Worm (Caenorhabditis elegans) whole organism, L2 larva: Measurements from ENCODE around the gene B0416.5.
A peak's percentile ranks its signal among the peaks of the same experiment; 100 is the strongest.

Experiments used
- C34F6.9 ChIP-seq: fragments of 150-350 bp; optimal IDR thresholded peaks from 2 replicates; lab custom pipeline; 2014; ENCODE audit warnings: missing biosample characterization, missing genetic modification characterization
- F13H6.1 ChIP-seq: sonication (generic microtip); optimal IDR thresholded peaks from 2 replicates; lab custom pipeline; 2016; ENCODE audit warnings: missing genetic modification characterization, missing compliant biosample characterization
- R02D3.7 ChIP-seq: fragments of 150-350 bp; optimal IDR thresholded peaks from 2 replicates; lab custom pipeline; 2014; ENCODE audit warnings: missing biosample characterization, missing genetic modification characterization
- ZK546.5 ChIP-seq: sonication (generic microtip); optimal IDR thresholded peaks from 2 replicates; lab custom pipeline; 2017; ENCODE audit warnings: missing biosample characterization, missing genetic modification characterization
- alr-1 ChIP-seq: fragments of 150-350 bp; optimal IDR thresholded peaks from 2 replicates; lab custom pipeline; 2014; ENCODE audit warnings: missing biosample characterization, missing genetic modification characterization
- aly-2 ChIP-seq: fragments of 150-350 bp; optimal IDR thresholded peaks from 2 replicates; lab custom pipeline; 2014; ENCODE audit warnings: missing biosample characterization, missing genetic modification characterization
- ama-1 ChIP-seq: fragments of 150-350 bp; optimal IDR thresholded peaks from 2 replicates; lab custom pipeline; 2018; ENCODE audit warnings: inconsistent platforms
- blmp-1 ChIP-seq: sonication (generic microtip); optimal IDR thresholded peaks from 2 replicates; lab custom pipeline; 2017; ENCODE audit warnings: missing genetic modification characterization, mild to moderate bottlenecking, missing compliant biosample characterization, antibody characterized with exemption, moderate library complexity; ENCODE audit not compliant: insufficient read depth
- ceh-16 ChIP-seq: fragments of 150-350 bp; optimal IDR thresholded peaks from 2 replicates; lab custom pipeline; 2014; ENCODE audit warnings: missing biosample characterization, missing genetic modification characterization
- ceh-82 ChIP-seq: fragments of 150-350 bp; optimal IDR thresholded peaks from 2 replicates; lab custom pipeline; 2014; ENCODE audit warnings: missing biosample characterization, missing genetic modification characterization
- crh-2 ChIP-seq: sonication (generic microtip); optimal IDR thresholded peaks from 2 replicates; lab custom pipeline; 2017; ENCODE audit warnings: missing biosample characterization, missing genetic modification characterization
- dmd-4 ChIP-seq: sonication (generic microtip); optimal IDR thresholded peaks from 2 replicates; lab custom pipeline; 2017; ENCODE audit warnings: missing biosample characterization, missing genetic modification characterization
- egl-27 ChIP-seq: sonication (generic microtip); optimal IDR thresholded peaks from 3 replicates; lab custom pipeline; 2017; ENCODE audit warnings: missing biosample characterization, missing genetic modification reagents, missing genetic modification characterization
- elt-1 ChIP-seq: fragments of 150-350 bp; optimal IDR thresholded peaks from 2 replicates; lab custom pipeline; 2014; ENCODE audit warnings: missing biosample characterization, missing genetic modification characterization
- elt-3 ChIP-seq: sonication (generic microtip); optimal IDR thresholded peaks from 2 replicates; lab custom pipeline; 2017; ENCODE audit warnings: missing biosample characterization, missing genetic modification characterization
- fos-1 ChIP-seq: fragments of 150-350 bp; optimal IDR thresholded peaks from 2 replicates; lab custom pipeline; 2014; ENCODE audit warnings: missing biosample characterization, missing genetic modification characterization
- gmeb-1 ChIP-seq: fragments of 150-350 bp; optimal IDR thresholded peaks from 2 replicates; lab custom pipeline; 2014; ENCODE audit warnings: missing biosample characterization, missing genetic modification characterization
- lin-11 ChIP-seq: fragments of 150-350 bp; sonication (generic microtip); optimal IDR thresholded peaks from 2 replicates; lab custom pipeline; 2014; ENCODE audit warnings: missing biosample characterization, missing genetic modification characterization, inconsistent platforms, mixed read lengths
- lin-13 ChIP-seq: fragments of 150-350 bp; optimal IDR thresholded peaks from 2 replicates; lab custom pipeline; 2014; ENCODE audit warnings: missing biosample characterization, missing genetic modification reagents, missing genetic modification characterization
- lsy-2 ChIP-seq, 2 experiments: fragments of 150-350 bp in 1 of 2; sonication (generic microtip) in 1 of 2; optimal IDR thresholded peaks; 2 replicates each; lab custom pipeline; 2014 to 2017; ENCODE audit warnings: missing biosample characterization in 2 of 2, missing genetic modification characterization in 2 of 2
- mab-5 ChIP-seq: fragments of 150-350 bp; optimal IDR thresholded peaks from 2 replicates; lab custom pipeline; 2014; ENCODE audit warnings: missing biosample characterization, missing genetic modification characterization
- mbf-1 ChIP-seq: sonication (generic microtip); optimal IDR thresholded peaks from 2 replicates; lab custom pipeline; 2017; ENCODE audit warnings: missing biosample characterization, missing genetic modification characterization
- mdl-1 ChIP-seq, 2 experiments: fragments of 150-350 bp in 1 of 2; sonication (generic microtip) in 1 of 2; optimal IDR thresholded peaks; 2 replicates each; lab custom pipeline; 2017; ENCODE audit warnings: missing biosample characterization in 2 of 2, missing genetic modification characterization in 2 of 2
- nhr-10 ChIP-seq: sonication (generic microtip); optimal IDR thresholded peaks from 2 replicates; lab custom pipeline; 2017; ENCODE audit warnings: missing biosample characterization, missing genetic modification characterization
- nhr-12 ChIP-seq: fragments of 150-350 bp; optimal IDR thresholded peaks from 2 replicates; lab custom pipeline; 2014; ENCODE audit warnings: missing biosample characterization, missing genetic modification characterization
- nhr-129 ChIP-seq: fragments of 150-350 bp; optimal IDR thresholded peaks from 2 replicates; lab custom pipeline; 2014; ENCODE audit warnings: missing biosample characterization, missing genetic modification characterization
- nhr-21 ChIP-seq: fragments of 150-350 bp; optimal IDR thresholded peaks from 2 replicates; lab custom pipeline; 2014; ENCODE audit warnings: missing biosample characterization, missing genetic modification characterization
- nhr-23 ChIP-seq: fragments of 150-350 bp; optimal IDR thresholded peaks from 2 replicates; lab custom pipeline; 2014; ENCODE audit warnings: missing biosample characterization, missing genetic modification reagents, missing genetic modification characterization
- nhr-25 ChIP-seq: fragments of 150-350 bp; sonication (generic microtip); optimal IDR thresholded peaks from 3 replicates; lab custom pipeline; 2014; ENCODE audit warnings: missing biosample characterization, missing genetic modification characterization
- nhr-6 ChIP-seq: fragments of 150-350 bp; optimal IDR thresholded peaks from 2 replicates; lab custom pipeline; 2014; ENCODE audit warnings: missing biosample characterization, missing genetic modification characterization
- nhr-77 ChIP-seq: fragments of 150-350 bp; optimal IDR thresholded peaks from 2 replicates; lab custom pipeline; 2014; ENCODE audit warnings: missing biosample characterization, missing genetic modification characterization
- peb-1 ChIP-seq: fragments of 150-350 bp; optimal IDR thresholded peaks from 2 replicates; lab custom pipeline; 2014; ENCODE audit warnings: missing biosample characterization, missing genetic modification characterization
- skn-1 ChIP-seq: sonication (generic microtip); optimal IDR thresholded peaks from 2 replicates; lab custom pipeline; 2017; ENCODE audit warnings: missing biosample characterization, missing genetic modification characterization
- sma-3 ChIP-seq: sonication (generic microtip); optimal IDR thresholded peaks from 2 replicates; lab custom pipeline; 2016; ENCODE audit warnings: missing genetic modification reagents, missing genetic modification characterization, missing compliant biosample characterization
- sma-9 ChIP-seq, 2 experiments: fragments of 150-350 bp in 1 of 2; sonication (generic microtip) in 1 of 2; optimal IDR thresholded peaks; 2 replicates each; lab custom pipeline; 2014 to 2016; ENCODE audit warnings: missing genetic modification characterization in 2 of 2, mild to moderate bottlenecking in 1 of 2, missing biosample characterization in 1 of 2, missing compliant biosample characterization in 1 of 2, missing genetic modification reagents in 1 of 2, moderate library complexity in 1 of 2
- snpc-4 ChIP-seq: fragments of 150-350 bp; optimal IDR thresholded peaks from 2 replicates; lab custom pipeline; 2014; ENCODE audit warnings: missing biosample characterization, missing genetic modification characterization
- unc-39 ChIP-seq: fragments of 150-350 bp; optimal IDR thresholded peaks from 2 replicates; lab custom pipeline; 2014; ENCODE audit warnings: missing biosample characterization, missing genetic modification characterization
- unc-55 ChIP-seq: fragments of 150-350 bp; sonication (generic microtip); optimal IDR thresholded peaks from 3 replicates; lab custom pipeline; 2014; ENCODE audit warnings: missing biosample characterization, missing genetic modification reagents, missing genetic modification characterization
- unc-62 ChIP-seq: fragments of 150-350 bp; optimal IDR thresholded peaks from 2 replicates; lab custom pipeline; 2014; ENCODE audit warnings: missing biosample characterization, missing genetic modification reagents, missing genetic modification characterization
- zag-1 ChIP-seq: fragments of 150-350 bp; optimal IDR thresholded peaks from 2 replicates; lab custom pipeline; 2014; ENCODE audit warnings: missing biosample characterization, missing genetic modification characterization
- ztf-11 ChIP-seq: sonication (generic microtip); optimal IDR thresholded peaks from 2 replicates; lab custom pipeline; 2017; ENCODE audit warnings: missing biosample characterization, missing genetic modification characterization

The B0416.5 gene

ce11 chrX:9248083-9248805 is 22.4 kb downstream of the B0416.5 start:
- TF ChIP-seq elt-3 (tag; lab: Kevin White, UChicago) (no peak), mab-5 (no peak), ztf-11 (tag; lab: Kevin White, UChicago) (no peak), sma-3 (GFP tag; lab: Kevin White, UChicago) (no peak), nhr-21 (tag; lab: Kevin White, UChicago) (peak; percentile 47), F13H6.1 (tag; lab: Kevin White, UChicago) (no peak), nhr-23 (tag; lab: Kevin White, UChicago) (no peak), sma-9 (GFP tag; optimal IDR thresholded peaks at IDR 0.05; lab: Kevin White, UChicago) (peak; percentile 29), sma-9 (tag; optimal IDR thresholded peaks at IDR 0.05; lab: Kevin White, UChicago) (no peak), C34F6.9 (tag; lab: Kevin White, UChicago) (no peak), nhr-129 (tag; lab: Kevin White, UChicago) (peak; percentile 39), lin-13 (GFP tag; lab: Kevin White, UChicago) (no peak), aly-2 (no peak), nhr-77 (no peak), crh-2 (tag; lab: Kevin White, UChicago) (peak; percentile 6), lsy-2 (tag; optimal IDR thresholded peaks at IDR 0.05; lab: Kevin White, UChicago) (no peak), R02D3.7 (no peak), gmeb-1 (tag; lab: Kevin White, UChicago) (no peak), fos-1 (no peak), nhr-10 (tag; lab: Kevin White, UChicago) (no peak), snpc-4 (tag; lab: Kevin White, UChicago) (no peak)

DNA sequence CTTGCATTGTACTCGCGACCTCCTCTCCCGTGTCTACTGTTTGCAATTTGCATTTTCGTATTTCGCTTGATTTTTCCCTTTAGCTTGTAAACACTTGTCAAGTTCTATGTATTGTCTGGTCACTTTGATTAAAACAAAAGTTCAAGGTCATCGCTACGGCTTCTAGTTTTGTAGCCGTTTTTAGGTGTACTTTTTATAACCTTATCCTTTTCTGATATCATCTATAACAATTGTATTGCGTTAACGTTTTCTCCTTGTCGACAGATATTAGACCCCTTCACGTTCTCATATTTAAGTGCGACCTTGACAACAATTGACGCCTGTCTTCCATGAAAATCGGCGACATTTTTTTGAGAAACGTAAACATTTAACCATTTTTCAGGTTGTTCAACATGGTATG is 24.0 kb downstream of the B0416.5 start:
- TF ChIP-seq blmp-1 (peak; percentile 7), C34F6.9 (tag; lab: Kevin White, UChicago) (no peak), peb-1 (tag; lab: Kevin White, UChicago) (no peak), egl-27 (tag; lab: Kevin White, UChicago) (no peak), nhr-10 (tag; lab: Kevin White, UChicago) (no peak), mab-5 (no peak), fos-1 (no peak), zag-1 (tag; lab: Kevin White, UChicago) (no peak), unc-39 (tag; lab: Kevin White, UChicago) (no peak), ztf-11 (tag; lab: Kevin White, UChicago) (no peak), lin-11 (tag; lab: Kevin White, UChicago) (no peak), snpc-4 (tag; lab: Kevin White, UChicago) (no peak), elt-1 (tag; lab: Kevin White, UChicago) (no peak), dmd-4 (no peak), nhr-23 (tag; lab: Kevin White, UChicago) (no peak), ama-1 (lab: Kevin White, UChicago) (no peak), sma-3 (GFP tag; lab: Kevin White, UChicago) (peak; percentile 4), R02D3.7 (no peak), ceh-82 (tag; lab: Kevin White, UChicago) (no peak), mdl-1 (tag; optimal IDR thresholded peaks at IDR 0.05; lab: Kevin White, UChicago) (no peak), lsy-2 (tag; optimal IDR thresholded peaks at IDR 0.05; lab: Kevin White, UChicago) (no peak), mbf-1 (tag; lab: Kevin White, UChicago) (no peak), unc-62 (no peak), nhr-21 (tag; lab: Kevin White, UChicago) (no peak), nhr-6 (no peak), nhr-12 (tag; lab: Kevin White, UChicago) (no peak), aly-2 (no peak), ceh-16 (no peak), nhr-77 (no peak), sma-9 (GFP tag; optimal IDR thresholded peaks at IDR 0.05; lab: Kevin White, UChicago) (peak; percentile 57), sma-9 (tag; optimal IDR thresholded peaks at IDR 0.05; lab: Kevin White, UChicago) (no peak), F13H6.1 (tag; lab: Kevin White, UChicago) (no peak), skn-1 (no peak), alr-1 (tag; lab: Kevin White, UChicago) (no peak), nhr-25 (tag; lab: Kevin White, UChicago) (peak; percentile 74), ZK546.5 (tag; lab: Kevin White, UChicago) (no peak), unc-55 (no peak), crh-2 (tag; lab: Kevin White, UChicago) (peak; percentile 4)
